Fruit fly (Drosophila melanogaster): ENCODE results near the gene eEF2.

Gene eEF2

DNA sequence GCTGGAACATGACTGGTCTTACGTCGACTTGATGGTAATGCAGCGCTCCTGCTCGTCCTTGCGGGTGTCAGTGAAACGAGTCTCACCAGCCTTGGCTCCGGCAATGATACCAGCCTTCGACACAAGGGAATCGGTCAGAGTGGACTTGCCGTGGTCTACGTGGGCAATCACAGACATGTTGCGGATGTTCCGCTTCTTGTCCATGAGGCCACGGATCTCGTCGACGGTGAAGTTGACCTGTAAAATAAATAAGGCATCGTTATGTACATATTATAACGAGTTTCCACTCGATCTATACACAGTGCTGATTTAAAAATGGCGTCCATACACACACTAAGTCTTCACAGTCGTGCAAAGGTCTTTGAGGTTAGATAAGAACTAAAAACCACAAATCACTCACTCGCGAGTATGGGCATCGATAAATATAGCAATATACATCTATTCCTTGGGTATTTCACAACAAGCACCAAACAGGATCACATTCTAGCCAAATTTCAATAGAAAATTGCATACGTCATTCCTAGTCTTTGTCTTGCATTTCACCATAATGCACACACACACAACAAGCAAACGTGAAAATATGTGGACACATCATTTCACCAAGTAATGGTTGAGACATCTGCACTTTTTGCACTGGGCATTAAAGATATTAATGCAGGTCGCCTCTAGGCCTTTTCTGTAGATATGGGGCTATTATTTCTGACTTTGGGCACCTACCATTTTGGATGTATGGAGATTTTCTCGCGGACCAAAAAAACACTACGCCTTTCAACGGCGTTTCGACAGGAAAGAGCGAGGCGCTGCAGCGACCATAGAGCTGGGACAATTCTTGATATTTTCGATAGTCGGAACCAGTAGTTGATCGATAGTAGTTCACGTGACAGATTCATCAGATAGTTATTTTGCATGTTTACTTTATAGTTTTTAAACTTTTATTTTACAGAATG, at the start of gene eEF2:
eEF2 (minus strand) TSS at position 843 of the 947 bp plus-strand sequence.
- peak; percentile 33 to 57 for TF ChIP-seq CTCF (optimal IDR thresholded peaks at IDR 0.05)
- TF ChIP-seq CG8478 (optimal IDR thresholded peaks at IDR 0.05), result no peak

dm6 chr2L:21726097-21726496, 44.1 kb upstream of the eEF2 start:
- TF ChIP-seq CG8478 (optimal IDR thresholded peaks at IDR 0.05) (no peak), CTCF (optimal IDR thresholded peaks at IDR 0.05) (no peak)

dm6 chr2L:21689368-21689767, 7.4 kb upstream of the eEF2 start:
- TF ChIP-seq CG8478 (optimal IDR thresholded peaks at IDR 0.05), result no peak
- TF ChIP-seq CTCF (optimal IDR thresholded peaks at IDR 0.05), result no peak

- TF ChIP-seq CG8478 (optimal IDR thresholded peaks at IDR 0.05) (no peak), CTCF (optimal IDR thresholded peaks at IDR 0.05) (peak in 1 of 2 experiments; percentile 50)
Observed at dm6 chr2L:21683768-21684225, 1.8 kb upstream of the eEF2 start, which contains the start of gene nolo. Gene nolo (plus strand): TSS chr2L:21684106.

dm6 chr2L:21683053-21683767, 1.2 kb upstream of the eEF2 start:
- TF ChIP-seq CG8478 (optimal IDR thresholded peaks at IDR 0.05) (no peak), CTCF (optimal IDR thresholded peaks at IDR 0.05) (peak in 1 of 2 experiments; percentile 43)

DNA sequence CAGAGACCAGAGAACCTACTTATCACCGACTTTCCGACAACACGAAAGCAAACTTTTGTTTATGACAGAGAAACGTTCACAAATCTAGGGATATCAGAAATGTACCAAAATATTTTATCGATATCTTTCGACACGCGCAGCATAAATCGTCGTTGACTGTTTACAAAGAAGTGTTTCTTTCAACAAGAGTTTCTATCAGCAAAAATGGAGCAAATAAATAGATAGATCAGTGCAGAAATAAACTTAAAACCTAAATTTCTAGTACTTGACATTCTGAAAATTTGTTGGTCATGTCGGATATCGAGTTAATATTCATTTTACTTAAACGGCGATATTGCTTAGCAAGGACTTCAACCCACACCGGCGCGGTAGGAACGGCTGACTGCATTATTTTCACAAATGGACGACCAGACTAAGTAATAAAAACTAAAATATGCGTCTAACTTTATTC, 4.5 kb downstream of the eEF2 start, which contains the start of gene CG2225:
CG2225 (minus strand) TSS at position 51 of the 451 bp plus-strand sequence.
- TF ChIP-seq CG8478 (optimal IDR thresholded peaks at IDR 0.05), result no peak
- peak in 1 of 2 experiments; percentile 37 for TF ChIP-seq CTCF (optimal IDR thresholded peaks at IDR 0.05)

DNA sequence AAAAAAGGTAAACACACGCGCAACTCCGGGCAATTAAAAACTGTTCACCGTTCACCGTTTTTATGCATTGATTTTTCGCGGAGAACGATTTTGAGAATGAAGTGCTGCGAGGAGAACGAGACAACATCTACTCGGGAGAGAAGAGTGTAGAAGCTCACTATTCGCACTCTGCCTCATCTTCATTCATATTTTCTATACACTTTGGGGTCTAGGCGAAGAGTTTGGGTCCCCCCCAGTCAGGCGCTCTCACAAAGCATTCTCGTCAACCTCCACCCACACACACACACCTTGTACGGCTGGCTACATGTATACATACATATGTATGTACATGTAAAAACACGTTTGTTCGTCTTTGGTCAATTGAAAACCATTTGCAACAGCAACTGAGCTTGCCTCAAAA, 5.4 kb downstream of the eEF2 start:
- TF ChIP-seq CG8478 (optimal IDR thresholded peaks at IDR 0.05), result no peak
- TF ChIP-seq CTCF (optimal IDR thresholded peaks at IDR 0.05), result no peak

DNA sequence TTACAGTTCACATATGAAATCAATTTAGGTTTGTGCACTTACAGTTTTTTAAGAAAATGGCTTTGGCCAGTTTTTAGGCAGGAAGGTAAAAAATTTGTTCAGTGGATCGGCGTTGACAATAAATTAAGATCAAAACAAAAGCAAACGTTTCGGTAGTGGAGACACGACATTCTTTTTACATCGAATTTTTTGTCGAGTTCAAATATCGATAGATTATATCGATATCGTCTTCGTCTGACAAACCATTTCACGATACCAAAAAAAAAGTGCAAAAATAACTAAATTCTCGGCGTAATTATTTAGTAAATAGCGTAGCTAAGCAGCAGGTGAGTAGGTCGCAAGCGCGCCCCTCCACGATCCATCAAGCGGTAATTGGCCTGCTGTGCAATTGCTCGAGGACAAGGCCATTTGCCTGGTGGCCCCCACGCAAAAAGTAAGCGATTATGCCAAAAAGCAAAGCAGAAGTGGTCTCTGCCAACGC, 23.4 kb downstream of the eEF2 start, which contains the start of gene Cul2:
Cul2 (plus strand) TSS at position 207 of the 481 bp plus-strand sequence.
- TF ChIP-seq CTCF (optimal IDR thresholded peaks at IDR 0.05) (no peak), CG8478 (optimal IDR thresholded peaks at IDR 0.05) (no peak)

DNA sequence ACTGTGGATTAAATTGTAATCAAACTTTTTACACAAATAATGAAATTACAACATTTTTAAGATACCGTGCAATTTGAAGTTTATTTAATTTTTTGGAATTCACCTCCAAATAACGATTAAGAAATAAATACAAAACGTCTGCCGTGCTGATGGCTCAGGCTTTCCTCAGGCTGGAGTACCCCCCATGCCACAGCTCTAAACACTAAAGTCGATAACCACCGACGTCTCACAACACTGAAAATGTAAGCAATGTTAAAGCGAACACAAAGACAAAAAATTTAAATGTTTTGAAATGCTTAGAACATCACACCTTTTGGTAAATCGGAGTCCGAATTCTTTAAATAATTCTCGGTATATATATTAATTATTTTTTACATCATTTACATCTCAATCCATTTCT, 24.5 kb downstream of the eEF2 start:
- TF ChIP-seq CG8478 (optimal IDR thresholded peaks at IDR 0.05) (no peak), CTCF (optimal IDR thresholded peaks at IDR 0.05) (no peak)

DNA sequence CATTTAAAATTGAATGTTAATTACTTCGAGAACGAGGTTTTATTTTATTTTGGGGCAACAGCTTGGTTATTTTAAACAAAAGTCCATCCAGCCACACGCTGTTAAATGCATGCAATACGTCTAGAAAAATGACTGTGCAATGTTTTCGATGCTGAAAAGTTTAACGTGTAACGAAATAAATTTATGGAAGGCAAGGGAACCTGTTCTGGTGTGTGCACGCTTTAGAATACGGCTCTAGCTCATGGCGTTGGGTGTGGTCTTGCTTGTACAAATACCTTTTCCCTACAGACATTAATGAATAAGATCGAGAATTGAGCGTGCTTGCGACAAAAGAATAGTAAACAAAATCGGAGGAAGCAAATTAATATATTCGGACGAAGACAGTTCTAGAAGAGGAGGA, 33.2 kb downstream of the eEF2 start:
- TF ChIP-seq CG8478 (optimal IDR thresholded peaks at IDR 0.05) (no peak), CTCF (optimal IDR thresholded peaks at IDR 0.05) (no peak)

dm6 chr2L:21632909-21633308, 49.1 kb downstream of the eEF2 start:
- TF ChIP-seq CTCF (optimal IDR thresholded peaks at IDR 0.05) (no peak), CG8478 (optimal IDR thresholded peaks at IDR 0.05) (no peak)

dm6 chr2L:21632032-21632587, 49.9 kb downstream of the eEF2 start, which contains the start of gene Ac3:
Gene Ac3 (plus strand): TSS chr2L:21632587.
- TF ChIP-seq CG8478 (optimal IDR thresholded peaks at IDR 0.05) (no peak), CTCF (optimal IDR thresholded peaks at IDR 0.05) (no peak)

dm6 chr2L:21630563-21630817, 51.5 kb downstream of the eEF2 start:
- TF ChIP-seq CTCF (optimal IDR thresholded peaks at IDR 0.05), result no peak
- no peak for TF ChIP-seq CG8478 (optimal IDR thresholded peaks at IDR 0.05)

DNA sequence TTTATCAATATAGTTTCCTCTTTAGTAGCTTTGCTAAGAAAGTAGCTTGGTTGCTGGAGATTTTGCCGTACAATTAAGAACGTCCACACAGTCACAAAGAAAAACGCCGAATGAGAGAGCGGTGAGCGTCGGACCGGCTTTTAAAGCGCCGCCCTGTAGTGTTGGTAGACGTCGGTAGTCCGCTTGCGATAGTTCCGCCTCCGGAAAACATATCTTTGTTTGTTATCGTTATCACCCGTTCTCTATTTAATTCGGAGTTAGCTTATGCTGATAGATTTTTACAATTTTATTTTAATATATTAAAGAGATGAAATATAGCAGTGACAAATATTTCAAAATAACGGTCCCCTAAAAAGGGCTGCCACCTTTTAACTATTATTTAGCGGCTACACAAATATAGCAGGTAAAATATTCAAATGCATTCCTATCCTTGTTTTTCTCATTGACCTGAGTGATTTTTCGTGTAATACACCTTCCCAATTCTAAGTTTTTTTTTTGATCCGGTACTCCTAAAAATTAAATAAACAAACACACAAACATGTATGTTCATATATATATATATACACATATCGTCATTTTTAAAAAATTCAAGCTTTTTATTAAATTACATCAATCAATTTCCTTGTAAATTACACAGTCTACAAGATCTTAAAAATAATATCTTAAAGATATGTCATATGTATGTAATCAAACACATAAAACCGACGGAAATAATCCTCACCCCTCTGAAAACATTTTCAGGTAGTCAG, 52.0 kb downstream of the eEF2 start, which contains the start of gene Df31:
Df31 (minus strand) TSS at position 119 of the 749 bp plus-strand sequence.
- TF ChIP-seq CTCF (optimal IDR thresholded peaks at IDR 0.05) (peak in 1 of 2 experiments; percentile 16), CG8478 (optimal IDR thresholded peaks at IDR 0.05) (no peak)

All from S2 (cell line).